Worm (Caenorhabditis elegans) whole organism, L2 larva: ENCODE results near the gene srbc-60.

ENCODE experiments used
- F13H6.1 ChIP-seq: sonication (generic microtip); optimal IDR thresholded peaks from 2 replicates; lab custom pipeline; 2016; ENCODE audit warnings: missing genetic modification characterization, missing compliant biosample characterization
- alr-1 ChIP-seq: fragments of 150-350 bp; optimal IDR thresholded peaks from 2 replicates; lab custom pipeline; 2014; ENCODE audit warnings: missing biosample characterization, missing genetic modification characterization
- ama-1 ChIP-seq: fragments of 150-350 bp; optimal IDR thresholded peaks from 2 replicates; lab custom pipeline; 2018; ENCODE audit warnings: inconsistent platforms
- lin-39 ChIP-seq: fragments of 150-350 bp; optimal IDR thresholded peaks from 2 replicates; lab custom pipeline; 2014; ENCODE audit warnings: missing biosample characterization, missing genetic modification reagents, missing genetic modification characterization
- nhr-237 ChIP-seq: fragments of 150-350 bp; optimal IDR thresholded peaks from 2 replicates; lab custom pipeline; 2014; ENCODE audit warnings: missing biosample characterization, missing genetic modification characterization
- nhr-25 ChIP-seq: fragments of 150-350 bp; sonication (generic microtip); optimal IDR thresholded peaks from 3 replicates; lab custom pipeline; 2014; ENCODE audit warnings: missing biosample characterization, missing genetic modification characterization
- nhr-77 ChIP-seq: fragments of 150-350 bp; optimal IDR thresholded peaks from 2 replicates; lab custom pipeline; 2014; ENCODE audit warnings: missing biosample characterization, missing genetic modification characterization
- skn-1 ChIP-seq: sonication (generic microtip); optimal IDR thresholded peaks from 2 replicates; lab custom pipeline; 2017; ENCODE audit warnings: missing biosample characterization, missing genetic modification characterization
- snpc-4 ChIP-seq: fragments of 150-350 bp; optimal IDR thresholded peaks from 2 replicates; lab custom pipeline; 2014; ENCODE audit warnings: missing biosample characterization, missing genetic modification characterization
- unc-39 ChIP-seq: fragments of 150-350 bp; optimal IDR thresholded peaks from 2 replicates; lab custom pipeline; 2014; ENCODE audit warnings: missing biosample characterization, missing genetic modification characterization
- unc-55 ChIP-seq: fragments of 150-350 bp; sonication (generic microtip); optimal IDR thresholded peaks from 3 replicates; lab custom pipeline; 2014; ENCODE audit warnings: missing biosample characterization, missing genetic modification reagents, missing genetic modification characterization
- zag-1 ChIP-seq: fragments of 150-350 bp; optimal IDR thresholded peaks from 2 replicates; lab custom pipeline; 2014; ENCODE audit warnings: missing biosample characterization, missing genetic modification characterization
- ztf-11 ChIP-seq: sonication (generic microtip); optimal IDR thresholded peaks from 2 replicates; lab custom pipeline; 2017; ENCODE audit warnings: missing biosample characterization, missing genetic modification characterization

DNA sequence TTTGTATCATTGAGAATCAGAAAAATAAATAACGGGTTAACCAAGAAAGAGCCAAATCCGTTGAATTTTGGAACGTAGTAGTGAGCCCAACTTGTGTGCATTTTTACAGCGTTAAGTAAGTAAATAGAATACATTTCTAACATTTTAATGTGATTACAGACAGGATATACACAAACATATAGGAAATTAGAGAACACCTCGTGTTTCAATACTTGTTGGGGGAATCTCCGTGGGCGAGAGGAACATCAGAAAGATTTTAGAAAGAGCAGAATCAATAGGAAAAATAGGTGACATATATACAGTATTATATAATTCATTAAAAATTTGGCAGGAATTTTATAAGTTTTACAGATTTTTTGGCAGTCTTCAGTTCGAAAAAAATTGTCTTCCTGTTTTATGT lies 41.3 kb upstream of the srbc-60 start, which contains the start of gene srj-24:
- TF ChIP-seq ztf-11: no peak
- TF ChIP-seq snpc-4 (tag; lab: Kevin White, UChicago): no peak
- TF ChIP-seq unc-39: no peak
- no peak for TF ChIP-seq alr-1 (tag; lab: Kevin White, UChicago)
- TF ChIP-seq ama-1: no peak
- TF ChIP-seq zag-1 (tag; lab: Kevin White, UChicago): no peak
- no peak for TF ChIP-seq lin-39
- TF ChIP-seq nhr-237: no peak
- TF ChIP-seq F13H6.1 (tag; lab: Kevin White, UChicago): no peak
- no peak for TF ChIP-seq unc-55 (GFP tag; lab: Kevin White, UChicago)
- TF ChIP-seq nhr-77: no peak
- no peak for TF ChIP-seq nhr-25 (tag; lab: Kevin White, UChicago)
- TF ChIP-seq skn-1 (tag; lab: Kevin White, UChicago): no peak
